Fruit fly (Drosophila melanogaster): ENCODE data around the gene Pk34A.

Pk34A gene

dm6 chr2L:13205256-13205655 is 46.6 kb downstream of the Pk34A start:
- TF ChIP-seq CG17801 (GFP tag; optimal IDR thresholded peaks at IDR 0.05; ENCODE audit: partially characterized antibody), result peak; percentile 6

DNA sequence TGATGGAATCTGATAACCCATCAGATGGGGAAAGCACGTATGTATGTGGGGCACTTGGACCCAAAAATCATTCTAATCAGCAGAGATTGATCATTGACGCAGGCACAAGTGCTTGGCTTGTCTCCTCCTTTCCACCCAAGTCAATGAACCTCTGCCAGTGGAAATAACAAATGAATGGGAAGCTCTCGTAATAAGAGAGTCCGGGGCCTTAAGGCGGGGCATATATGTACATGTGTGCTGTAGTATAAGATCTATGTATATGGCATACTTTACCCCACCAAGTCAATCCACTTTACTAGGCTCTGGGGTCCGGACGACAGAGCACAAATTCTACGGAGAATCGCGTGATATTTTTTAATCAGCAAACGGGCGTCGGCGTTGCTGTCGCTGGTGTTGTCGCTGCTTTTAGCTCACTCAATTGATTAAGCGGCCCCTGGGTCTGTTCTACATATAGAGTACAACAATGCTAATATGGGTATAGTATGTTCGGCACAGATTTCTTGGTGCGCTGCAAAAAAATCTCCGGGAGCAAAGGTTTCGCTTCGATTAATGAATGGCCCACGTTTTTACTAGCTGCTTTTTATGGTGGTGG is 47.6 kb downstream of the Pk34A start:
- peak; percentile 26 for TF ChIP-seq CG17801 (GFP tag; optimal IDR thresholded peaks at IDR 0.05; ENCODE audit: partially characterized antibody)

DNA sequence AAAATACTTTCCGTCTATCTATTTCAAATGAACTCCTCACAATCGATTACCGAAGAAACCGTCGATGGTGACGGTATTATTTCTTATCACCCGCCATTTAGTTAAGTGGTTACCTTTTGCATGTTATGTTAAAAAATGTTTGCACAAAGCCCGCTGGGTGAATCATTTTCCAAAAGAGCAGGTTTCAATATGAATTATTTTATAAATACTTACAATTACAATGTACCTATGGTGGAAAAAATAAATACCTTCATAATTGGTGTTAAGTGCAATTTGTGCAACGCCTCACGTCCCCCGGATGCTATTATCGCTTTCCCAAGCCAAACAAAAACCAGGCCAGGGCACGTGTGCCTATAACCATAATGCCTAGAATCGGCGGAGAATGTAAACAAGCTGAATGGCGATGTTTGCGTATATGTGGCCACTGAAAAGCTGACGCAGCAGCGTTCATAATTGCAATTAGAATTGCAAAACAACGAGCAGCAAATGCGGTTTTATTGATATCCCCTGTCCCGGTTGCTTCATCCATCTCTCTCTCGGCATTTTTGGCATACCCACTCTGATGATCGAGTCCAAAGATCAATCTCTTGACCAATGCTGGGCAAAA is 48.4 kb downstream of the Pk34A start:
- TF ChIP-seq CG17801 (GFP tag; optimal IDR thresholded peaks at IDR 0.05; ENCODE audit: partially characterized antibody), result peak; percentile 41
